Fruit fly (Drosophila melanogaster): Measurements from ENCODE around the gene Gs1.

dm6 chr2L:134563-135382 lies 2.9 kb downstream of the Gs1 start:
- no peak for TF ChIP-seq CG8478 (optimal IDR thresholded peaks at IDR 0.05)
- TF ChIP-seq usp (GFP tag; optimal IDR thresholded peaks at IDR 0.05): no peak
- no peak for TF ChIP-seq psq (optimal IDR thresholded peaks at IDR 0.05)
- TF ChIP-seq pan (optimal IDR thresholded peaks at IDR 0.05): no peak
- TF ChIP-seq EcR (GFP tag; optimal IDR thresholded peaks at IDR 0.05): no peak
- no peak for TF ChIP-seq Dll (optimal IDR thresholded peaks at IDR 0.05)

Data from whole organism.